Fruit fly (Drosophila melanogaster): Measurements from ENCODE around the gene CG34282.

DNA sequence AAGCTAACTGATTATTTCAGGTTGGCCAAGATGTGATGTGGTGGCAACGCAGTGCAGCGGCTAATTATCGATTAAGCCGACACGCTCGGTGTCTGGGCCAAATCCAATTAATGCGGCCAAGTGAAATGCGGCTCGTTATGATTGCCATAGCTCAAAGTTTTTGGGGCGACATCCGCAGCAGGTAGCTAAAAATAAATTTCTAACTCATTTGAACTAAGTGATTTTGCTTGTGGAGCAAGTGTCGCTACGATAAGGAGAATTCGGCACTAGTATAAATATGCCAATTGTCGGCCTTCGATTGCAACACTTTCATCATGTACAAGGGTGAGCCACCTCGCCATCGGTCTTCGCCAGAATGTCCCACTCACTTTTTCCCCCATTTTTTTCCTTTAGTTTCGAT is at the start of gene CG34282:
- TF ChIP-seq CG8119 (GFP tag; IDR thresholded peaks at IDR 0.05) (no peak), CG3032 (tag; optimal IDR thresholded peaks at IDR 0.05) (no peak), Lpt (GFP tag; optimal IDR thresholded peaks at IDR 0.05) (no peak), OdsH (GFP tag; optimal IDR thresholded peaks at IDR 0.05) (no peak), CG31627 (GFP tag; optimal IDR thresholded peaks at IDR 0.05) (no peak), dac (GFP tag; optimal IDR thresholded peaks at IDR 0.05) (no peak), Hr4 (GFP tag; optimal IDR thresholded peaks at IDR 0.05) (no peak)

Data from whole organism, prepupa.